Fruit fly (Drosophila melanogaster) whole organism, embryonic: Measurements from ENCODE around the gene Nxf3.

ENCODE experiments used
- Adf1 ChIP-seq: fragments of 200-800 bp; sonication (Bioruptor generic); IDR thresholded peaks from 2 replicates; pipeline ENCODE4 v1.3.6; 2022; ENCODE audit warnings: missing biosample characterization, missing genetic modification characterization
- CG10321 ChIP-seq: fragments of 200-800 bp; sonication (Bioruptor generic); IDR thresholded peaks from 2 replicates; pipeline ENCODE4 v1.3.6; 2022; ENCODE audit warnings: missing biosample characterization, missing genetic modification characterization
- CG11504 ChIP-seq: fragments of 200-800 bp; sonication (Bioruptor generic); optimal IDR thresholded peaks from 3 replicates; lab custom pipeline; 2019; ENCODE audit warnings: missing biosample characterization, mild to moderate bottlenecking, missing genetic modification characterization, moderate library complexity
- CG12769 ChIP-seq: fragments of 200-800 bp; sonication (Bioruptor generic); optimal IDR thresholded peaks from 2 replicates; lab custom pipeline; 2019; ENCODE audit warnings: missing biosample characterization, mild to moderate bottlenecking, missing genetic modification characterization, moderate library complexity
- CG13624 ChIP-seq: fragments of 200-800 bp; sonication (Bioruptor generic); optimal IDR thresholded peaks from 2 replicates; lab custom pipeline; 2016; ENCODE audit warnings: missing biosample characterization, missing genetic modification characterization
- CG13775 ChIP-seq: fragments of 200-800 bp; sonication (Bioruptor generic); optimal IDR thresholded peaks from 3 replicates; lab custom pipeline; 2017; ENCODE audit warnings: missing biosample characterization, mild to moderate bottlenecking, missing genetic modification characterization
- CG13894 ChIP-seq: fragments of 200-800 bp; sonication (Bioruptor generic); optimal IDR thresholded peaks from 3 replicates; lab custom pipeline; 2018; ENCODE audit warnings: missing biosample characterization, mild to moderate bottlenecking, missing genetic modification characterization, moderate library complexity
- CG14710 ChIP-seq: fragments of 200-800 bp; sonication (Bioruptor generic); optimal IDR thresholded peaks from 3 replicates; lab custom pipeline; 2019; ENCODE audit warnings: missing biosample characterization, mild to moderate bottlenecking, missing genetic modification characterization, moderate library complexity
- CG15073 ChIP-seq: fragments of 200-800 bp; sonication (Bioruptor generic); optimal IDR thresholded peaks from 2 replicates; lab custom pipeline; 2016; ENCODE audit warnings: missing biosample characterization, missing genetic modification characterization
- CG15269 ChIP-seq: fragments of 200-800 bp; sonication (Bioruptor generic); optimal IDR thresholded peaks from 2 replicates; lab custom pipeline; 2018; ENCODE audit warnings: missing biosample characterization, mild to moderate bottlenecking, missing genetic modification characterization, moderate library complexity
- CG15479 ChIP-seq: fragments of 200-800 bp; sonication (Bioruptor generic); optimal IDR thresholded peaks from 3 replicates; lab custom pipeline; 2019; ENCODE audit warnings: missing biosample characterization, mild to moderate bottlenecking, missing genetic modification characterization, moderate library complexity
- CG17568 ChIP-seq: fragments of 200-800 bp; sonication (Bioruptor generic); optimal IDR thresholded peaks from 2 replicates; lab custom pipeline; 2018; ENCODE audit warnings: missing biosample characterization, mild to moderate bottlenecking, missing genetic modification characterization, moderate library complexity
- CG18262 ChIP-seq: fragments of 200-800 bp; optimal IDR thresholded peaks from 3 replicates; lab custom pipeline; 2019; ENCODE audit warnings: missing biosample characterization, mild to moderate bottlenecking, missing genetic modification characterization, moderate library complexity
- CG18619 ChIP-seq: fragments of 200-800 bp; sonication (Bioruptor generic); optimal IDR thresholded peaks from 3 replicates; lab custom pipeline; 2017; ENCODE audit warnings: missing biosample characterization, mild to moderate bottlenecking, missing genetic modification characterization
- CG2120 ChIP-seq: fragments of 200-800 bp; sonication (Bioruptor generic); optimal IDR thresholded peaks from 3 replicates; lab custom pipeline; 2016; ENCODE audit warnings: missing biosample characterization, missing genetic modification characterization
- CG30403 ChIP-seq: fragments of 200-800 bp; sonication (Bioruptor generic); optimal IDR thresholded peaks from 3 replicates; lab custom pipeline; 2016; ENCODE audit warnings: missing biosample characterization, missing genetic modification characterization
- CG3407 ChIP-seq: fragments of 200-800 bp; sonication (Bioruptor generic); optimal IDR thresholded peaks from 2 replicates; lab custom pipeline; 2018; ENCODE audit warnings: missing biosample characterization, mild to moderate bottlenecking, missing genetic modification characterization
- CG34224 ChIP-seq: fragments of 200-800 bp; sonication (Bioruptor generic); IDR thresholded peaks from 3 replicates; pipeline ENCODE4 v1.3.6; 2022; ENCODE audit warnings: missing biosample characterization, missing genetic modification characterization; ENCODE audit not compliant: partially characterized antibody
- CG3995 ChIP-seq: fragments of 200-800 bp; sonication (Bioruptor generic); optimal IDR thresholded peaks from 3 replicates; lab custom pipeline; 2016; ENCODE audit warnings: missing biosample characterization, missing genetic modification characterization
- CG6272 ChIP-seq: fragments of 200-800 bp; sonication (Bioruptor generic); IDR thresholded peaks from 2 replicates; pipeline ENCODE4 v1.3.6; 2022; ENCODE audit warnings: missing biosample characterization, missing genetic modification characterization
- CG6791 ChIP-seq: fragments of 200-800 bp; sonication (Bioruptor generic); IDR thresholded peaks from 3 replicates; pipeline ENCODE4 v1.3.6; 2022; ENCODE audit warnings: missing biosample characterization, missing genetic modification characterization; ENCODE audit not compliant: partially characterized antibody
- CG7556 ChIP-seq: fragments of 200-800 bp; sonication (Bioruptor generic); optimal IDR thresholded peaks from 2 replicates; lab custom pipeline; 2017; ENCODE audit warnings: missing biosample characterization, mild to moderate bottlenecking, missing genetic modification characterization
- CG7839 ChIP-seq: fragments of 200-800 bp; sonication (Bioruptor generic); optimal IDR thresholded peaks from 3 replicates; lab custom pipeline; 2018; ENCODE audit warnings: missing biosample characterization, mild to moderate bottlenecking, missing genetic modification characterization, moderate library complexity
- CG8290 ChIP-seq, 3 experiments: fragments of 200-800 bp; sonication (Bioruptor generic); optimal IDR thresholded peaks; 2 replicates each; lab custom pipeline; 2016 to 2019; ENCODE audit warnings: missing biosample characterization in 3 of 3, missing genetic modification characterization in 3 of 3, mild to moderate bottlenecking in 2 of 3, moderate library complexity in 1 of 3
- CG8924 ChIP-seq: fragments of 200-800 bp; optimal IDR thresholded peaks from 3 replicates; lab custom pipeline; 2019; ENCODE audit warnings: missing biosample characterization, mild to moderate bottlenecking, missing genetic modification characterization, moderate library complexity
- CG9727 ChIP-seq: fragments of 200-800 bp; sonication (Bioruptor generic); optimal IDR thresholded peaks from 3 replicates; lab custom pipeline; 2017; ENCODE audit warnings: missing biosample characterization, mild to moderate bottlenecking, missing genetic modification characterization
- Jarid2 ChIP-seq: fragments of 200-800 bp; sonication (Bioruptor generic); optimal IDR thresholded peaks from 3 replicates; lab custom pipeline; 2017; ENCODE audit warnings: mild to moderate bottlenecking, missing biosample characterization, missing genetic modification reagents, missing genetic modification characterization
- MTF-1 ChIP-seq: fragments of 200-800 bp; sonication (Bioruptor generic); optimal IDR thresholded peaks from 2 replicates; lab custom pipeline; 2018; ENCODE audit warnings: missing biosample characterization, mild to moderate bottlenecking, missing genetic modification characterization, borderline replicate concordance
- Meics ChIP-seq: fragments of 200-800 bp; sonication (Bioruptor generic); optimal IDR thresholded peaks from 2 replicates; lab custom pipeline; 2017; ENCODE audit warnings: missing biosample characterization, mild to moderate bottlenecking, missing genetic modification characterization
- NC2β ChIP-seq: fragments of 200-800 bp; sonication (Bioruptor generic); optimal IDR thresholded peaks from 2 replicates; lab custom pipeline; 2016; ENCODE audit warnings: missing biosample characterization, missing genetic modification characterization
- Opbp ChIP-seq: fragments of 200-800 bp; sonication (Bioruptor generic); IDR thresholded peaks from 3 replicates; pipeline ENCODE4 v1.3.6; 2022; ENCODE audit warnings: missing biosample characterization, missing genetic modification characterization; ENCODE audit not compliant: partially characterized antibody
- PHDP ChIP-seq: fragments of 200-800 bp; sonication (Bioruptor generic); optimal IDR thresholded peaks from 3 replicates; lab custom pipeline; 2018; ENCODE audit warnings: missing biosample characterization, mild to moderate bottlenecking, missing genetic modification characterization, moderate library complexity
- ara ChIP-seq: fragments of 200-800 bp; sonication (Bioruptor generic); IDR thresholded peaks from 2 replicates; pipeline ENCODE4 v1.3.6; 2022; ENCODE audit warnings: missing biosample characterization, missing genetic modification characterization
- chinmo ChIP-seq: fragments of 200-800 bp; sonication (Bioruptor generic); IDR thresholded peaks from 4 replicates; pipeline ENCODE4 v1.3.6; 2022; ENCODE audit warnings: missing biosample characterization, missing genetic modification characterization; ENCODE audit not compliant: partially characterized antibody
- chn ChIP-seq: fragments of 200-800 bp; sonication (Bioruptor generic); optimal IDR thresholded peaks from 2 replicates; lab custom pipeline; 2016; ENCODE audit warnings: missing biosample characterization, missing genetic modification characterization
- ci ChIP-seq: fragments of 200-800 bp; sonication (Bioruptor generic); IDR thresholded peaks from 3 replicates; pipeline ENCODE4 v1.3.6; 2022; ENCODE audit warnings: missing biosample characterization, missing genetic modification characterization
- danr ChIP-seq: fragments of 200-800 bp; sonication (Bioruptor generic); IDR thresholded peaks from 2 replicates; pipeline ENCODE4 v1.3.6; 2022; ENCODE audit warnings: missing biosample characterization, missing genetic modification characterization
- ewg ChIP-seq: fragments of 200-800 bp; sonication (Bioruptor generic); optimal IDR thresholded peaks from 3 replicates; lab custom pipeline; 2017; ENCODE audit warnings: mild to moderate bottlenecking, missing biosample characterization, missing genetic modification reagents, missing genetic modification characterization
- grau ChIP-seq: fragments of 200-800 bp; optimal IDR thresholded peaks from 3 replicates; lab custom pipeline; 2019; ENCODE audit warnings: missing biosample characterization, mild to moderate bottlenecking, missing genetic modification characterization, moderate library complexity
- lilli ChIP-seq: fragments of 200-800 bp; sonication (Bioruptor generic); optimal IDR thresholded peaks from 3 replicates; lab custom pipeline; 2016; ENCODE audit warnings: missing biosample characterization, missing genetic modification characterization
- lov ChIP-seq, 2 experiments: fragments of 200-800 bp in 1 of 2; fragments of >200 bp in 1 of 2; sonication (Bioruptor generic) in 1 of 2; IDR thresholded peaks in 1 of 2; optimal IDR thresholded peaks in 1 of 2; 2 replicates in 1 of 2; 3 replicates in 1 of 2; pipeline versions ENCODE4 v1.3.6 to Lab custom; 2017 to 2022; ENCODE audit warnings: missing biosample characterization in 1 of 2, missing genetic modification characterization in 1 of 2
- rib ChIP-seq: fragments of 200-800 bp; sonication (Bioruptor generic); IDR thresholded peaks from 2 replicates; pipeline ENCODE4 v1.3.6; 2022; ENCODE audit warnings: missing biosample characterization, missing genetic modification characterization
- sc ChIP-seq, 3 experiments: fragments of >200 bp in 2 of 3; fragments of 200-800 bp in 1 of 3; sonication (Bioruptor generic) in 1 of 3; optimal IDR thresholded peaks; 2 replicates in 2 of 3; 3 replicates in 1 of 3; lab custom pipeline; 2017; ENCODE audit warnings: mild to moderate bottlenecking in 1 of 3, missing biosample characterization in 1 of 3, missing genetic modification characterization in 1 of 3, missing genetic modification reagents in 1 of 3
- scrt ChIP-seq: fragments of 200-800 bp; sonication (Bioruptor generic); optimal IDR thresholded peaks from 2 replicates; lab custom pipeline; 2018; ENCODE audit warnings: missing biosample characterization, mild to moderate bottlenecking, missing genetic modification characterization, moderate library complexity
- tna ChIP-seq: fragments of 200-800 bp; sonication (Bioruptor generic); IDR thresholded peaks from 2 replicates; pipeline ENCODE4 v1.3.6; 2022; ENCODE audit warnings: missing biosample characterization, missing genetic modification characterization; ENCODE audit not compliant: partially characterized antibody

Gene Nxf3

DNA sequence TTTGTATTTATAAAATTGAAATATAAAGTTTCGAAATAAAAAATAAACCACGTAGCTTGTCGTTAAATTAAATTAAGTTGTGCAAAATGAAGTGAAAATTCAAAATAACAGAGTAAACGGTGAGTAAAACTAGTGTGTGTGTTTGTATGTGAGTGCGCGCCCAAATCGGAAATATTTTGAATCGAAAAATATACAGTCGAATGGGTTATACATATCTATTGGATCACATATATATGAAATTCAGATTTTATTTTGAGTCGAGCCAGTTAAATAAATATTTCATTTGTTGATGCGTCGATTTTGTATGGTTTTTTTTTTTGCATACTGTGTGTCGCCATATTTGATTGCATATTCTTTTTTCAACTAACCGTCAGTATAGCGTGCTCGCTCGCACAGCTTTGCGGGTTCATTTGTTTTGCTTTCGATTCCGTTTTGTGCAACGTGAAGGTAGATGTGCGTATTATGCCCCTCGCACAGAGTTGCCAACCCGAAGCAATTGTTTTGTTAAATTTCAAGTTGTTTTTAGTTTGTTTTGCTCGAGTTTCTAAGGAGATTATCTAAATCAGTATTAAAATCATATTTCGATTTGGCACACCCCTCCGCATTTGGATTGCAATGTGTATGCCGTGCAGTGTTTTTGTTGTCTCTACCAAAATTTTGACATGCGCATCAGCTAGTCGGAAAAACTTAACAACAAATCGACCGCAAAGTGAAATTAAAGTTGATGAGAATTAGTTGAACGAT, 38.5 kb downstream of the Nxf3 start (continued):
- TF ChIP-seq Opbp (GFP tag; lab: Robert Waterston, UW) (peak; percentile 50; the same call in 2 of the 3 replicates), CG18262 (tag; lab: Kevin White, UChicago) (peak; percentile 18), grau (tag; lab: Kevin White, UChicago) (peak; percentile 18), CG13624 (GFP tag; lab: Kevin White, UChicago) (no peak), CG18619 (peak; percentile 12), CG2120 (GFP tag; lab: Kevin White, UChicago) (peak; percentile 42), CG7839 (tag; lab: Kevin White, UChicago) (peak; percentile 21), CG7556 (peak; percentile 20), CG15269 (peak; percentile 7), CG10321 (peak; percentile 93), chn (GFP tag; lab: Kevin White, UChicago) (no peak), lilli (no peak), CG15479 (GFP tag; lab: Kevin White, UChicago) (peak; percentile 68), CG13775 (GFP tag; lab: Kevin White, UChicago) (peak; percentile 14), tna (GFP tag; lab: Robert Waterston, UW) (peak; percentile 28; the same call in 1 of the 2 replicates), Adf1 (GFP tag; lab: Robert Waterston, UW) (no peak), CG11504 (peak; percentile 6), ewg (no peak), CG30403 (GFP tag; lab: Kevin White, UChicago) (no peak)
- TF ChIP-seq, all 482 proteins: peak for 40

DNA sequence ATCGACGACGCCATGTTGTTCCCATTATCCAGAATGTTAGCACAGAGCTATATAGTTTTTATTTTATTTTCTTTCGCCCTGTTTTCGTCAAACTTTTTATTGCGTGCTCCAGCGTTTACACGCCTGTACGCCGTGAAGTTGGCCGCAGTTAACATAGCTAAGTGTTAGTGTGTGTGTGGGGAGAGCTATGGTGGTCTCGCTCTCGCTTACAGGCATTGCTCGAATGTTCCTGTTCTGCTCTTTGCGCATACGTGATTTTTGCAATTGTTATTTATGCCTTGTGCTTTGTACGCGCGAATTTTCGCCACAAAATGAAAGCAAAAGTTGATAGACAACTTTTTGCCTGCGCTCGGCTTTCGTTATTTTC, 39.0 kb downstream of the Nxf3 start:
- TF ChIP-seq sc (optimal IDR thresholded peaks at IDR 0.05; lab: Kevin White, UChicago) = no peak
- TF ChIP-seq sc (GFP tag; optimal IDR thresholded peaks at IDR 0.05; lab: Kevin White, UChicago) = no peak
- no peak for TF ChIP-seq Jarid2 (GFP tag; lab: Kevin White, UChicago)
- no peak for TF ChIP-seq CG6272 (GFP tag; lab: Robert Waterston, UW)
- no peak for TF ChIP-seq CG3407 (GFP tag; lab: Kevin White, UChicago)
- peak; percentile 89; the same call in 3 of the 4 replicates for TF ChIP-seq chinmo (GFP tag; lab: Robert Waterston, UW)
- TF ChIP-seq grau (tag; lab: Kevin White, UChicago) = peak; percentile 20
- TF ChIP-seq CG6791 (GFP tag; lab: Robert Waterston, UW) = 0 out of 3 replicates have a peak, but pooled peaks have one; percentile 16
- peak; percentile 18 for TF ChIP-seq Meics (GFP tag; lab: Kevin White, UChicago)
- TF ChIP-seq ci (GFP tag; lab: Robert Waterston, UW) = peak; percentile 82
- TF ChIP-seq CG14710 (tag; lab: Kevin White, UChicago) = peak; percentile 27
- TF ChIP-seq MTF-1 (GFP tag; lab: Kevin White, UChicago) = peak; percentile 64
- TF ChIP-seq rib (GFP tag; lab: Robert Waterston, UW) = peak; percentile 98
- peak; percentile 30 for TF ChIP-seq NC2β (GFP tag; lab: Kevin White, UChicago)
- TF ChIP-seq CG9727 (GFP tag; lab: Kevin White, UChicago) = peak; percentile 29
- peak; percentile 68 for TF ChIP-seq CG8924 (tag; lab: Kevin White, UChicago)
- TF ChIP-seq CG17568 (GFP tag; lab: Kevin White, UChicago) = peak; percentile 16
- TF ChIP-seq danr (GFP tag; lab: Robert Waterston, UW) = no peak
- TF ChIP-seq CG12769 (tag; lab: Kevin White, UChicago) = peak; percentile 55
- no peak for TF ChIP-seq lov (optimal IDR thresholded peaks at IDR 0.05; lab: Kevin White, UChicago)
- peak; percentile 82; the same call in 2 of the 3 replicates for TF ChIP-seq lov (GFP tag; IDR thresholded peaks at IDR 0.05; lab: Robert Waterston, UW)
- TF ChIP-seq PHDP (tag; lab: Kevin White, UChicago) = peak; percentile 35
- TF ChIP-seq CG3995 = peak; percentile 82
- TF ChIP-seq CG8290 (GFP tag; optimal IDR thresholded peaks at IDR 0.05; lab: Kevin White, UChicago) = no peak
- TF ChIP-seq CG8290 (tag; optimal IDR thresholded peaks at IDR 0.05; lab: Kevin White, UChicago) = peak; percentile 62 to 69
- TF ChIP-seq CG13894 (tag; lab: Kevin White, UChicago) = peak; percentile 18
- TF ChIP-seq CG15073 (GFP tag; lab: Kevin White, UChicago) = no peak
- peak; percentile 46; the same call in 2 of the 3 replicates for TF ChIP-seq CG34224 (GFP tag; lab: Robert Waterston, UW)
- TF ChIP-seq ara (GFP tag; lab: Robert Waterston, UW) = no peak
- peak; percentile 52 for TF ChIP-seq scrt (GFP tag; lab: Kevin White, UChicago)
